Worm (Caenorhabditis elegans) whole organism, L1 larva: ENCODE data around the gene vha-7.

Experiments
- lin-15B ChIP-seq: fragments of 150-350 bp; sonication (generic microtip); optimal IDR thresholded peaks from 3 replicates; lab custom pipeline; 2014; ENCODE audit warnings: missing biosample characterization, missing genetic modification characterization
- sptf-1 ChIP-seq: fragments of 150-350 bp; optimal IDR thresholded peaks from 2 replicates; lab custom pipeline; 2014; ENCODE audit warnings: missing biosample characterization, missing genetic modification characterization
- ztf-11 ChIP-seq, 2 experiments: sonication (generic microtip); optimal IDR thresholded peaks; 2 replicates each; lab custom pipeline; 2016 to 2017; ENCODE audit warnings: missing genetic modification characterization in 2 of 2, missing biosample characterization in 1 of 2, missing compliant biosample characterization in 1 of 2

- TF ChIP-seq sptf-1 (tag; lab: Kevin White, UChicago): no peak
- peak in 1 of 2 experiments; percentile 12 for TF ChIP-seq ztf-11 (tag; optimal IDR thresholded peaks at IDR 0.05; lab: Kevin White, UChicago)
- peak; percentile 55 for TF ChIP-seq lin-15B (tag; lab: Kevin White, UChicago)
These were observed 34.9 kb upstream of the vha-7 start, which contains the start of gene Y55D9A.2 for ce11 chrIV:12605401-12605800.
